Worm (Caenorhabditis elegans) whole organism, L1 larva: ENCODE measurements around the gene nhr-213.
"Not testable (repeated sequence)": the region's sequence is repeated elsewhere in the genome, so short reads cannot be mapped to it uniquely, and the experiment has no call there.

Source experiments
- ama-1 ChIP-seq: fragments of 150-350 bp; optimal IDR thresholded peaks from 2 replicates; lab custom pipeline; 2014
- ceh-88 ChIP-seq: fragments of 200-800 bp; sonication (Bioruptor generic); IDR thresholded peaks from 2 replicates; pipeline ENCODE4 v1.3.6; 2022; ENCODE audit warnings: missing genetic modification characterization, missing compliant biosample characterization
- elt-3 ChIP-seq, 6 experiments: fragments of 150-350 bp in 1 of 6; sonication (generic microtip); optimal IDR thresholded peaks; 2 replicates each; lab custom pipeline; 2017 to 2018; ENCODE audit warnings: missing biosample characterization in 6 of 6, missing genetic modification characterization in 6 of 6, inconsistent platforms in 1 of 6
- fkh-10 ChIP-seq: sonication (generic microtip); optimal IDR thresholded peaks from 2 replicates; lab custom pipeline; 2017; ENCODE audit warnings: missing biosample characterization, missing genetic modification reagents, missing genetic modification characterization
- mdl-1 ChIP-seq, 2 experiments: fragments of 150-350 bp; optimal IDR thresholded peaks; 2 replicates each; lab custom pipeline; 2014 to 2017; ENCODE audit warnings: missing biosample characterization in 2 of 2, missing genetic modification characterization in 2 of 2, inconsistent platforms in 1 of 2
- nhr-237 ChIP-seq: fragments of 150-350 bp; optimal IDR thresholded peaks from 2 replicates; lab custom pipeline; 2014; ENCODE audit warnings: missing biosample characterization, missing genetic modification characterization
- nhr-76 ChIP-seq: sonication (generic microtip); optimal IDR thresholded peaks from 2 replicates; lab custom pipeline; 2017; ENCODE audit warnings: missing biosample characterization, missing genetic modification characterization
- snpc-4 ChIP-seq: fragments of 150-350 bp; optimal IDR thresholded peaks from 2 replicates; lab custom pipeline; 2014; ENCODE audit warnings: missing biosample characterization, missing genetic modification characterization
- tbx-2 ChIP-seq: sonication (generic microtip); optimal IDR thresholded peaks from 2 replicates; lab custom pipeline; 2016; ENCODE audit warnings: missing genetic modification characterization, missing compliant biosample characterization
- unc-62 ChIP-seq: fragments of 150-350 bp; optimal IDR thresholded peaks from 2 replicates; lab custom pipeline; 2014; ENCODE audit warnings: missing biosample characterization, missing genetic modification reagents, missing genetic modification characterization

DNA sequence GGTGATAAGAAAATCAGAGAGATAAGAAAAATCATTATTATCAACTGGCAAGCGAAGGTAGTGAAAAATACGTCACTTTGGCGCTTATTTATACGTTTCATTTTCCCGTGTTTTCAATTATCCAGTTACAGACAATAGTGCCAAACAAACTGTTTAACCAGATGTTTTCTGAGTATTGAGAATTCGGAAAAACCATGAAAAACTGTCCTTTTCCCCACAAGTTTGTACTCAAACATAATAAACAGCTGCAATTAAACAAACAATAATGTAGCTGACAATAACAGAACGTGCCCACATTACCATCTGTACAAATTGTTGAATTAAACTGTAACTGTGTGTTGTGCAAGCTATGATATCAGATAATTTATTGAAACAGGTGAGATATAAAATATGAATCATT, 9.0 kb upstream of the nhr-213 start, which contains the start of the genes F35E8.1 and F35E8.2:
- TF ChIP-seq snpc-4; nhr-76 (tag; lab: Kevin White, UChicago); fkh-10 (GFP tag; lab: Kevin White, UChicago); ama-1 (lab: Kevin White, UChicago); elt-3 (tag; optimal IDR thresholded peaks at IDR 0.05; lab: Kevin White, UChicago); mdl-1 (tag; optimal IDR thresholded peaks at IDR 0.05; lab: Kevin White, UChicago); tbx-2 (tag; lab: Kevin White, UChicago); unc-62; ceh-88 (GFP tag; lab: Robert Waterston, UW); nhr-237 (tag; lab: Kevin White, UChicago): not testable (repeated sequence)
